Worm (Caenorhabditis elegans) whole organism, midembryonic: Measurements from ENCODE around the gene obr-1.

Source experiments
- T22C8.4 ChIP-seq: fragments of 200-800 bp; sonication (Bioruptor generic); IDR thresholded peaks from 2 replicates; pipeline ENCODE4 v1.3.6; 2022; ENCODE audit warnings: missing genetic modification characterization, missing compliant biosample characterization
- cog-1 ChIP-seq: sonication (generic microtip); optimal IDR thresholded peaks from 2 replicates; lab custom pipeline; 2016; ENCODE audit warnings: missing genetic modification characterization, missing compliant biosample characterization
- ztf-29 ChIP-seq: fragments of 200-800 bp; sonication (Bioruptor generic); IDR thresholded peaks from 2 replicates; pipeline ENCODE4 v1.3.6; 2022; ENCODE audit warnings: missing genetic modification reagents, missing genetic modification characterization, missing compliant biosample characterization

- TF ChIP-seq T22C8.4 (GFP tag; lab: Robert Waterston, UW) (no peak), ztf-29 (GFP tag; lab: Robert Waterston, UW) (no peak), cog-1 (no peak)
Observed at ce11 chrIII:11246588-11246987, 24.1 kb downstream of the obr-1 start.
